Worm (Caenorhabditis elegans) whole organism, midembryonic: ENCODE data around the gene F41F3.9.

Experiments
- T22C8.4 ChIP-seq: fragments of 200-800 bp; sonication (Bioruptor generic); IDR thresholded peaks from 2 replicates; pipeline ENCODE4 v1.3.6; 2022; ENCODE audit warnings: missing genetic modification characterization, missing compliant biosample characterization
- cog-1 ChIP-seq: sonication (generic microtip); optimal IDR thresholded peaks from 2 replicates; lab custom pipeline; 2016; ENCODE audit warnings: missing genetic modification characterization, missing compliant biosample characterization
- flt-1 ChIP-seq: fragments of 200-800 bp; sonication (Bioruptor generic); IDR thresholded peaks from 2 replicates; pipeline ENCODE4 v1.3.6; 2022; ENCODE audit warnings: missing genetic modification characterization, missing compliant biosample characterization
- klf-2 ChIP-seq: fragments of 200-800 bp; sonication (Bioruptor generic); conservative IDR thresholded peaks from 2 replicates; pipeline ENCODE4 v1.3.6; 2022; ENCODE audit warnings: missing genetic modification reagents, missing genetic modification characterization, missing compliant biosample characterization
- med-1 ChIP-seq: sonication (generic microtip); optimal IDR thresholded peaks from 2 replicates; lab custom pipeline; 2017; ENCODE audit warnings: missing genetic modification characterization, mild to moderate bottlenecking, missing compliant biosample characterization, antibody characterized with exemption, missing genetic modification reagents; ENCODE audit not compliant: insufficient read depth
- ref-1 ChIP-seq: fragments of 200-800 bp; sonication (Bioruptor generic); conservative IDR thresholded peaks from 2 replicates; pipeline ENCODE4 v1.3.6; 2022; ENCODE audit warnings: missing genetic modification reagents, missing genetic modification characterization, missing compliant biosample characterization
- tab-1 ChIP-seq: fragments of 200-800 bp; sonication (Bioruptor generic); IDR thresholded peaks from 2 replicates; pipeline ENCODE4 v1.3.6; 2022; ENCODE audit warnings: missing genetic modification characterization, missing compliant biosample characterization
- ztf-23 ChIP-seq: fragments of 200-800 bp; sonication (Bioruptor generic); IDR thresholded peaks from 2 replicates; pipeline ENCODE4 v1.3.6; 2022; ENCODE audit warnings: missing genetic modification reagents, missing genetic modification characterization, missing compliant biosample characterization
- ztf-29 ChIP-seq: fragments of 200-800 bp; sonication (Bioruptor generic); IDR thresholded peaks from 2 replicates; pipeline ENCODE4 v1.3.6; 2022; ENCODE audit warnings: missing genetic modification reagents, missing genetic modification characterization, missing compliant biosample characterization

F41F3.9 gene

DNA sequence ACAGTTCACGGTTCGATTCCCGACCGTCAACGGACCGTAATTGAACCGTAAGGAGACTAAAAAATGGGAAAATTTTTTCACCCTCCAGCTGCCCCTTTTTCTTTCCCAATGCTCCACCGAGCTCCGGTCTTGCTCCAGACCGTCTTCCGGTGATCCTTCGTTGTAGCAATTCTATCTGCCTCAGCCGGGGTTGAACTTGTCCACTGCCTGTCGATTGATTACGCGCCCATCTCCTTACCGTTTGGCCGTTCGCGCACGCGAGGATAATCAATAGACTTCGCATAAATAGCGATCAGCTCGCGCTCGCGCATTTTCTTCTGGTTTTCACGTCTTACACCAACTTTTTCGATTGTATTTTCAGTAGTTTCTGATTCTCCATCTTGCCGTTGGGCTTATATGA is 22.5 kb upstream of the F41F3.9 start:
- TF ChIP-seq tab-1 = peak; percentile 58; the same call in 1 of the 2 replicates

DNA sequence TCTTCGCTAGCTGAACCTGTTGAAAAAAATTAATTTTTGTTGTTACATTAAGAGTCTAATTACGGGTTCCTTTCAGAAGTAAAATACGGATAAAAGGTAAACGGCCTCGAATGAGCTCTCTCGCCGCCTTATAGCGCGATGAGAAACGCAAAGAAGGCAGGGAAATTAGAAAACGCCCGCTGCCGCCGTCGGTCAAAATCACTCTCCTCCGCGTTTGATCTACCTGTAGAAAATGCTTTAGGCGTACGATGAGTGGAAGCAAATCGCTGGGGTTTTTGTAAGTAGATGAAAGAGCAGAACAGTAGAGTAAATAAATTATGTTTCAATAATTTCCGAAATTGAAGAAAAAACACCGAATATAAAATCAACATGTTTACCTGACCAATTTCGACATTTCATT is 18.1 kb upstream of the F41F3.9 start:
- TF ChIP-seq cog-1 = no peak

DNA sequence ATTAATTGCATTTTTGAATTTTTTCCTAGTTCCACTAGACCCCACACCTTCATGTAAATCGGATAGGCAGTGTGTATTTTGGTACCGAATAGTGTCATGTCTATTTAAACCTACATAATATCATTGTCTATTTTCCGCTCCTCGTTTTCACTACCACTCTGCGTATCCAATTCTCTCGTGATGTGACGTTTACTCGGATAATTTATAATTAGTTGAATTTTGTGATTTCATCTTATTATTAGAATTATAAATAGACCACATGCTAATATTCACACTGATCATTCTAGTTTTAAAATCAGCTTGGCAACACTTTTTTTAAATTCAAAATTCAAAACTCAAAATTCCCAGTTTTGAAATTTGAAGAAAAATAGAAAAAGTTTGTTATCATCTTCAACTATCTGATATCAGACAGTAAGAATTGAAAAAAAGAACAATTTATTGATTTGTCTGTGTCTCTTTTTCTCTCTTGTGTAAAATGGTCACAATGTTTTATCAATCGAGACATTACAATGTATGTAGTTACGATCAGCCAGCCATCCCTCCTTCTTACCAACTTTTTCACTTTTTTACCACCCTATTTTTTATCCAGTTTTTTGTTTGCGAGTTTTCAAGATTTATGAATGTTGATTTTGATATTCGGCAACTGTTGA is 14.6 kb upstream of the F41F3.9 start:
- TF ChIP-seq ztf-29 (GFP tag; lab: Robert Waterston, UW) = no peak
- no peak for TF ChIP-seq ref-1 (GFP tag; lab: Robert Waterston, UW)
- no peak for TF ChIP-seq med-1 (GFP tag; lab: Kevin White, UChicago)
- no peak for TF ChIP-seq klf-2 (GFP tag; lab: Robert Waterston, UW)
- no peak for TF ChIP-seq flt-1

ce11 chrV:4642691-4643090 is 12.6 kb upstream of the F41F3.9 start, which contains the start of gene soc-1:
TSS of gene soc-1 (plus strand) at chrV:4642952.
- TF ChIP-seq cog-1 (no peak), med-1 (GFP tag; lab: Kevin White, UChicago) (no peak), T22C8.4 (no peak), ztf-29 (GFP tag; lab: Robert Waterston, UW) (no peak), ztf-23 (GFP tag; lab: Robert Waterston, UW) (no peak), tab-1 (no peak), flt-1 (no peak), ref-1 (GFP tag; lab: Robert Waterston, UW) (no peak), klf-2 (GFP tag; lab: Robert Waterston, UW) (no peak)

DNA sequence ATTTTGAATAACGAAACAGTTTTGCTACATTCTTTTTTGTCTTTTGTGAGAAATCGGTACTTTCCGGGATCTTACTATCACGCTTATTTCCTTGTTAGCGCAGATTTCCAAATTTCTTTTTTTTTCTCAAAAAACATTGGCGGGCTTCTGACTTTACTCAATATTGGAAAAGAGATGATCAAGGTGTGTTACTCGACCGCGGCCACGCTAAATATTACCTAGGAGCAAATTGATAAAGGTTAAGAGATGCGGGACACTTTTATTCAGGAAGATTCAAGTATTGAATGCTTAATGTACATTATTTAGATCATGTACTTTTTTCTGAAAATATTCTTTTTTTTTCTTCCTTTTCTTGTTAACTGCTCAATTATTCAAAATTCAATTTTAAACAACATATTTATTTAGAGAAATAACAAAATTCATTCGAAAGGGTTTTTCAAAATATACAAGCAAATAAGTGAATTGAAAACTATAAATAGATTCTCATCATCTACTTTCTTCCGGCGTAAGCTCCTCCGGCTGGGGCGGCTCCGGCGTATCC is 7.9 kb upstream of the F41F3.9 start:
- TF ChIP-seq ztf-29 (GFP tag; lab: Robert Waterston, UW) = no peak
- TF ChIP-seq klf-2 (GFP tag; lab: Robert Waterston, UW) = no peak
- no peak for TF ChIP-seq cog-1
- no peak for TF ChIP-seq ztf-23 (GFP tag; lab: Robert Waterston, UW)
- TF ChIP-seq med-1 (GFP tag; lab: Kevin White, UChicago) = no peak
- TF ChIP-seq tab-1 = no peak
- TF ChIP-seq T22C8.4 = no peak
- no peak for TF ChIP-seq ref-1 (GFP tag; lab: Robert Waterston, UW)
- TF ChIP-seq flt-1 = no peak

- TF ChIP-seq ztf-23 (GFP tag; lab: Robert Waterston, UW) (0 out of 2 replicates have a peak, but pooled peaks have one; percentile 46), ztf-29 (GFP tag; lab: Robert Waterston, UW) (no peak), flt-1 (peak; percentile 65; the same call in 1 of the 2 replicates), T22C8.4 (no peak), tab-1 (0 out of 2 replicates have a peak, but pooled peaks have one; percentile 25)
Measured at ce11 chrV:4647857-4648256, 7.4 kb upstream of the F41F3.9 start, which contains the start of gene F41F3.3. TSS of gene F41F3.3 (minus strand) at chrV:4648239.

- TF ChIP-seq klf-2 (GFP tag; lab: Robert Waterston, UW) = no peak
- no peak for TF ChIP-seq med-1 (GFP tag; lab: Kevin White, UChicago)
- no peak for TF ChIP-seq flt-1
- no peak for TF ChIP-seq cog-1
- TF ChIP-seq ztf-23 (GFP tag; lab: Robert Waterston, UW) = no peak
- TF ChIP-seq tab-1 = no peak
- TF ChIP-seq ztf-29 (GFP tag; lab: Robert Waterston, UW) = no peak
- TF ChIP-seq ref-1 (GFP tag; lab: Robert Waterston, UW) = no peak
- no peak for TF ChIP-seq T22C8.4
Measured at ce11 chrV:4648527-4648926, 6.7 kb upstream of the F41F3.9 start, which contains the start of gene F41F3.8. TSS of gene F41F3.8 (plus strand) at chrV:4648827.

- no peak for TF ChIP-seq med-1 (GFP tag; lab: Kevin White, UChicago)
Measured at ce11 chrV:4649649-4650384, 5.5 kb upstream of the F41F3.9 start.

- TF ChIP-seq ztf-29 (GFP tag; lab: Robert Waterston, UW) (no peak), ref-1 (GFP tag; lab: Robert Waterston, UW) (no peak), med-1 (GFP tag; lab: Kevin White, UChicago) (no peak), ztf-23 (GFP tag; lab: Robert Waterston, UW) (no peak), T22C8.4 (no peak), cog-1 (no peak), klf-2 (GFP tag; lab: Robert Waterston, UW) (no peak), tab-1 (no peak), flt-1 (no peak)
Measured at ce11 chrV:4651480-4651879, 3.8 kb upstream of the F41F3.9 start.

DNA sequence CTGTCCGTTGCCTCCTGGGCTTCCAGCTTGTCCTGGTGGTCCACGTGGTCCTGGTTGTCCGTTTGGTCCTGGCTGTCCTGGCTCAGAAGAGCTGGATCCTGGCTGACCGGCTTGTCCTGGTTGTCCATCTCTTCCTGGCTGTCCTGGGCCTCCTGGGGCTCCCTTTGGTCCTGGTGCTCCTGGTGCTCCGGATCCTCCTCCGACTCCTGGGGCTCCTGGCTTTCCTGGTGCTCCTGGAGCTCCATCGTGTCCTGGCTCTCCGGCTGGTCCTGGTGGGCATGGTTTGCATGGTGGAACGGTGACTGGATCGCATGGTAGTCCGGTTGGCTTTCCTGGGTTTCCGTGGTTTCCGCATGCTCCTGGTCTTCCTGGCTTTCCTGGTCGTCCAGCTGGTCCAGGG is 2.2 kb upstream of the F41F3.9 start:
- no peak for TF ChIP-seq cog-1
- no peak for TF ChIP-seq ztf-23 (GFP tag; lab: Robert Waterston, UW)
- TF ChIP-seq flt-1 = no peak
- no peak for TF ChIP-seq ref-1 (GFP tag; lab: Robert Waterston, UW)
- TF ChIP-seq tab-1 = no peak
- no peak for TF ChIP-seq ztf-29 (GFP tag; lab: Robert Waterston, UW)
- no peak for TF ChIP-seq klf-2 (GFP tag; lab: Robert Waterston, UW)
- no peak for TF ChIP-seq T22C8.4
- no peak for TF ChIP-seq med-1 (GFP tag; lab: Kevin White, UChicago)
